Fruit fly (Drosophila melanogaster) whole organism, embryonic: ENCODE results near the gene CG14269.

Experiments used
- Antp ChIP-seq: fragments of 200-800 bp; sonication (Bioruptor generic); optimal IDR thresholded peaks from 3 replicates; lab custom pipeline; 2016; ENCODE audit warnings: missing biosample characterization, missing genetic modification characterization
- Blimp-1 ChIP-seq: fragments of 200-800 bp; sonication (Bioruptor generic); optimal IDR thresholded peaks from 3 replicates; lab custom pipeline; 2018; ENCODE audit warnings: missing biosample characterization, missing genetic modification characterization, mild to moderate bottlenecking, moderate library complexity, missing genetic modification reagents
- CG11504 ChIP-seq: fragments of 200-800 bp; sonication (Bioruptor generic); optimal IDR thresholded peaks from 3 replicates; lab custom pipeline; 2019; ENCODE audit warnings: missing biosample characterization, mild to moderate bottlenecking, missing genetic modification characterization, moderate library complexity
- CG12104 ChIP-seq: fragments of 200-800 bp; sonication (Bioruptor generic); optimal IDR thresholded peaks from 3 replicates; lab custom pipeline; 2016; ENCODE audit warnings: missing biosample characterization, missing genetic modification characterization
- CG12769 ChIP-seq: fragments of 200-800 bp; sonication (Bioruptor generic); optimal IDR thresholded peaks from 2 replicates; lab custom pipeline; 2019; ENCODE audit warnings: missing biosample characterization, mild to moderate bottlenecking, missing genetic modification characterization, moderate library complexity
- CG13624 ChIP-seq: fragments of 200-800 bp; sonication (Bioruptor generic); optimal IDR thresholded peaks from 2 replicates; lab custom pipeline; 2016; ENCODE audit warnings: missing biosample characterization, missing genetic modification characterization
- CG14710 ChIP-seq: fragments of 200-800 bp; sonication (Bioruptor generic); optimal IDR thresholded peaks from 3 replicates; lab custom pipeline; 2019; ENCODE audit warnings: missing biosample characterization, mild to moderate bottlenecking, missing genetic modification characterization, moderate library complexity
- CG14860 ChIP-seq: fragments of 200-800 bp; sonication (Bioruptor generic); IDR thresholded peaks from 3 replicates; pipeline ENCODE4 v1.3.6; 2022; ENCODE audit warnings: missing biosample characterization, missing genetic modification characterization; ENCODE audit not compliant: partially characterized antibody
- CG1602 ChIP-seq: fragments of 200-800 bp; sonication (Bioruptor generic); optimal IDR thresholded peaks from 3 replicates; lab custom pipeline; 2016; ENCODE audit warnings: missing biosample characterization, missing genetic modification characterization
- CG16863 ChIP-seq: fragments of 200-800 bp; sonication (Bioruptor generic); optimal IDR thresholded peaks from 3 replicates; lab custom pipeline; 2016; ENCODE audit warnings: missing biosample characterization, missing genetic modification characterization
- CG17359 ChIP-seq: fragments of 200-800 bp; sonication (Bioruptor generic); optimal IDR thresholded peaks from 3 replicates; lab custom pipeline; 2018; ENCODE audit warnings: missing biosample characterization, mild to moderate bottlenecking, missing genetic modification characterization, moderate library complexity
- CG17361 ChIP-seq: fragments of 200-800 bp; sonication (Bioruptor generic); IDR thresholded peaks from 3 replicates; pipeline ENCODE4 v1.3.6; 2022; ENCODE audit warnings: missing biosample characterization, missing genetic modification characterization
- CG18619 ChIP-seq: fragments of 200-800 bp; sonication (Bioruptor generic); optimal IDR thresholded peaks from 3 replicates; lab custom pipeline; 2017; ENCODE audit warnings: missing biosample characterization, mild to moderate bottlenecking, missing genetic modification characterization
- CG31441 ChIP-seq: fragments of 200-800 bp; sonication (Bioruptor generic); IDR thresholded peaks from 2 replicates; pipeline ENCODE4 v1.3.6; 2022; ENCODE audit warnings: missing biosample characterization, missing genetic modification characterization
- CG3163 ChIP-seq: fragments of 200-800 bp; sonication (Bioruptor generic); optimal IDR thresholded peaks from 3 replicates; lab custom pipeline; 2016; ENCODE audit warnings: missing biosample characterization, missing genetic modification characterization
- CG7556 ChIP-seq: fragments of 200-800 bp; sonication (Bioruptor generic); optimal IDR thresholded peaks from 2 replicates; lab custom pipeline; 2017; ENCODE audit warnings: missing biosample characterization, mild to moderate bottlenecking, missing genetic modification characterization
- CG8089 ChIP-seq: fragments of 200-800 bp; sonication (Bioruptor generic); optimal IDR thresholded peaks from 3 replicates; lab custom pipeline; 2016; ENCODE audit warnings: missing biosample characterization, missing genetic modification characterization
- CG8388 ChIP-seq: fragments of 200-800 bp; sonication (Bioruptor generic); optimal IDR thresholded peaks from 2 replicates; lab custom pipeline; 2019; ENCODE audit warnings: missing biosample characterization, mild to moderate bottlenecking, missing genetic modification characterization, moderate library complexity
- CG9215 ChIP-seq: fragments of 200-800 bp; sonication (Bioruptor generic); IDR thresholded peaks from 2 replicates; pipeline ENCODE4 v1.3.6; 2022; ENCODE audit warnings: missing biosample characterization, missing genetic modification characterization
- CoRest ChIP-seq: fragments of 200-800 bp; sonication (Bioruptor generic); optimal IDR thresholded peaks from 3 replicates; lab custom pipeline; 2018; ENCODE audit warnings: missing biosample characterization, mild to moderate bottlenecking, missing genetic modification characterization, moderate library complexity
- Fer3 ChIP-seq: fragments of 200-800 bp; sonication (Bioruptor generic); optimal IDR thresholded peaks from 2 replicates; lab custom pipeline; 2018; ENCODE audit warnings: missing biosample characterization, mild to moderate bottlenecking, missing genetic modification characterization, moderate library complexity
- HLH54F ChIP-seq: fragments of 200-800 bp; sonication (Bioruptor generic); optimal IDR thresholded peaks from 3 replicates; lab custom pipeline; 2016; ENCODE audit warnings: missing biosample characterization, missing genetic modification characterization
- Max ChIP-seq: fragments of 200-800 bp; sonication (Bioruptor generic); optimal IDR thresholded peaks from 2 replicates; lab custom pipeline; 2016; ENCODE audit warnings: missing biosample characterization, mild to moderate bottlenecking, missing genetic modification characterization
- Ptx1 ChIP-seq: fragments of 200-800 bp; sonication (Bioruptor generic); IDR thresholded peaks from 2 replicates; pipeline ENCODE4 v1.3.6; 2022; ENCODE audit warnings: missing biosample characterization, missing genetic modification characterization
- Sox100B ChIP-seq: fragments of 200-800 bp; sonication (Bioruptor generic); optimal IDR thresholded peaks from 3 replicates; lab custom pipeline; 2018; ENCODE audit warnings: missing biosample characterization, mild to moderate bottlenecking, missing genetic modification characterization
- Sry-δ ChIP-seq: fragments of 200-800 bp; sonication (Bioruptor generic); optimal IDR thresholded peaks from 2 replicates; lab custom pipeline; 2016; ENCODE audit warnings: missing biosample characterization, missing genetic modification characterization
- ase ChIP-seq: fragments of 200-800 bp; sonication (Bioruptor generic); IDR thresholded peaks from 3 replicates; pipeline ENCODE4 v1.3.6; 2022; ENCODE audit warnings: missing biosample characterization, missing genetic modification characterization
- bcd ChIP-seq: fragments of 200-800 bp; sonication (Bioruptor generic); optimal IDR thresholded peaks from 2 replicates; lab custom pipeline; 2017; ENCODE audit warnings: missing biosample characterization, mild to moderate bottlenecking, missing genetic modification characterization
- dmrt11E ChIP-seq: fragments of 200-800 bp; sonication (Bioruptor generic); optimal IDR thresholded peaks from 3 replicates; lab custom pipeline; 2018; ENCODE audit warnings: missing biosample characterization, mild to moderate bottlenecking, missing genetic modification characterization, moderate library complexity
- dmrt99B ChIP-seq: fragments of 200-800 bp; sonication (Bioruptor generic); optimal IDR thresholded peaks from 2 replicates; lab custom pipeline; 2018; ENCODE audit warnings: missing biosample characterization, mild to moderate bottlenecking, missing genetic modification characterization, moderate library complexity
- dpn ChIP-seq, 2 experiments: fragments of 200-800 bp; sonication (Bioruptor generic); optimal IDR thresholded peaks; 3 replicates each; lab custom pipeline; 2016; ENCODE audit warnings: missing biosample characterization in 2 of 2, missing genetic modification characterization in 2 of 2
- dysf ChIP-seq: fragments of 200-800 bp; sonication (Bioruptor generic); IDR thresholded peaks from 3 replicates; pipeline ENCODE4 v1.3.6; 2022; ENCODE audit warnings: missing biosample characterization, missing genetic modification characterization
- ewg ChIP-seq: fragments of 200-800 bp; sonication (Bioruptor generic); optimal IDR thresholded peaks from 3 replicates; lab custom pipeline; 2017; ENCODE audit warnings: mild to moderate bottlenecking, missing biosample characterization, missing genetic modification reagents, missing genetic modification characterization
- fd102C ChIP-seq: fragments of 200-800 bp; sonication (Bioruptor generic); optimal IDR thresholded peaks from 2 replicates; lab custom pipeline; 2018; ENCODE audit warnings: missing biosample characterization, mild to moderate bottlenecking, missing genetic modification characterization, moderate library complexity
- grau ChIP-seq: fragments of 200-800 bp; optimal IDR thresholded peaks from 3 replicates; lab custom pipeline; 2019; ENCODE audit warnings: missing biosample characterization, mild to moderate bottlenecking, missing genetic modification characterization, moderate library complexity
- gro ChIP-seq: fragments of 200-800 bp; sonication (Bioruptor generic); optimal IDR thresholded peaks from 2 replicates; lab custom pipeline; 2016; ENCODE audit warnings: missing biosample characterization, missing genetic modification characterization
- ham ChIP-seq: fragments of 200-800 bp; sonication (Bioruptor generic); IDR thresholded peaks from 2 replicates; pipeline ENCODE4 v1.3.6; 2022; ENCODE audit warnings: missing biosample characterization, missing genetic modification characterization
- hkb ChIP-seq, 2 experiments: fragments of 200-800 bp in 1 of 2; fragments of >200 bp in 1 of 2; sonication (Bioruptor generic) in 1 of 2; IDR thresholded peaks in 1 of 2; optimal IDR thresholded peaks in 1 of 2; 2 replicates each; pipeline versions ENCODE4 v1.3.6 to Lab custom; 2017 to 2022; ENCODE audit warnings: missing biosample characterization in 1 of 2, missing genetic modification characterization in 1 of 2
- kah ChIP-seq: fragments of 200-800 bp; sonication (Bioruptor generic); optimal IDR thresholded peaks from 2 replicates; lab custom pipeline; 2018; ENCODE audit warnings: missing biosample characterization, mild to moderate bottlenecking, missing genetic modification characterization
- lmd ChIP-seq: fragments of 200-800 bp; sonication (Bioruptor generic); IDR thresholded peaks from 2 replicates; pipeline ENCODE4 v1.3.6; 2022; ENCODE audit warnings: missing biosample characterization, missing genetic modification characterization
- lola ChIP-seq, 3 experiments: fragments of >200 bp in 2 of 3; fragments of 200-800 bp in 1 of 3; sonication (Bioruptor generic) in 1 of 3; optimal IDR thresholded peaks; 2 replicates each; lab custom pipeline; 2017 to 2019; ENCODE audit warnings: missing biosample characterization in 3 of 3, missing genetic modification characterization in 3 of 3, mild to moderate bottlenecking in 1 of 3, moderate library complexity in 1 of 3
- oc ChIP-seq: fragments of 200-800 bp; sonication (Bioruptor generic); optimal IDR thresholded peaks from 2 replicates; lab custom pipeline; 2018; ENCODE audit warnings: missing biosample characterization, mild to moderate bottlenecking, missing genetic modification characterization, moderate library complexity
- pb ChIP-seq: fragments of 200-800 bp; sonication (Bioruptor generic); optimal IDR thresholded peaks from 3 replicates; lab custom pipeline; 2016; ENCODE audit warnings: missing biosample characterization, missing genetic modification characterization
- pzg ChIP-seq: fragments of 200-800 bp; sonication (Bioruptor generic); optimal IDR thresholded peaks from 3 replicates; lab custom pipeline; 2018; ENCODE audit warnings: missing biosample characterization, mild to moderate bottlenecking, missing genetic modification characterization, moderate library complexity
- ranshi ChIP-seq: fragments of 200-800 bp; sonication (Bioruptor generic); IDR thresholded peaks from 2 replicates; pipeline ENCODE4 v1.3.6; 2022; ENCODE audit warnings: missing biosample characterization, missing genetic modification characterization
- row ChIP-seq: fragments of 200-800 bp; sonication (Bioruptor generic); IDR thresholded peaks from 3 replicates; pipeline ENCODE4 v1.3.6; 2022; ENCODE audit warnings: missing biosample characterization, missing genetic modification characterization
- sens ChIP-seq: fragments of 200-800 bp; sonication (Bioruptor generic); peaks from one replicate; lab custom pipeline; 2016; ENCODE audit warnings: missing biosample characterization, missing genetic modification characterization
- sens-2 ChIP-seq: fragments of 200-800 bp; sonication (Bioruptor generic); IDR thresholded peaks from 2 replicates; pipeline ENCODE4 v1.3.6; 2022; ENCODE audit warnings: missing biosample characterization, missing genetic modification characterization
- sisA ChIP-seq: fragments of 200-800 bp; sonication (Bioruptor generic); IDR thresholded peaks from 2 replicates; pipeline ENCODE4 v1.3.6; 2022; ENCODE audit warnings: missing biosample characterization, missing genetic modification characterization
- slp2 ChIP-seq: fragments of 200-800 bp; sonication (Bioruptor generic); optimal IDR thresholded peaks from 2 replicates; lab custom pipeline; 2016; ENCODE audit warnings: missing biosample characterization, missing genetic modification characterization

Gene CG14269

dm6 chrX:3476009-3476408 is 40.4 kb upstream of the CG14269 start (continued):
- TF ChIP-seq Antp (GFP tag; lab: Kevin White, UChicago) (peak; percentile 13), ase (GFP tag; lab: Robert Waterston, UW) (no peak), CG1602 (GFP tag; lab: Kevin White, UChicago) (peak; percentile 16), Ptx1 (peak; percentile 42), fd102C (no peak), ham (GFP tag; lab: Robert Waterston, UW) (no peak), pzg (GFP tag; lab: Kevin White, UChicago) (no peak), gro (no peak), CG17361 (GFP tag; lab: Robert Waterston, UW) (peak; percentile 63), grau (tag; lab: Kevin White, UChicago) (peak; percentile 34), row (GFP tag; lab: Robert Waterston, UW) (peak; percentile 49; the same call in 2 of the 3 replicates), ewg (GFP tag; lab: Kevin White, UChicago) (peak; percentile 36), CG31441 (GFP tag; lab: Robert Waterston, UW) (peak; percentile 52), CoRest (tag; lab: Kevin White, UChicago) (no peak), CG8089 (GFP tag; lab: Kevin White, UChicago) (peak; percentile 25), ranshi (GFP tag; lab: Robert Waterston, UW) (peak; percentile 27; the same call in 1 of the 2 replicates), Blimp-1 (GFP tag; lab: Kevin White, UChicago) (peak; percentile 44), hkb (optimal IDR thresholded peaks at IDR 0.05; lab: Kevin White, UChicago) (no peak), hkb (GFP tag; IDR thresholded peaks at IDR 0.05; lab: Robert Waterston, UW) (peak; percentile 62), lmd (GFP tag; lab: Robert Waterston, UW) (peak; percentile 49; the same call in 1 of the 2 replicates), CG7556 (GFP tag; lab: Kevin White, UChicago) (peak; percentile 13), Sox100B (peak; percentile 36), bcd (GFP tag; lab: Kevin White, UChicago) (peak; percentile 1), dpn (GFP tag; optimal IDR thresholded peaks at IDR 0.05; lab: Kevin White, UChicago) (peak; percentile 22 to 24), CG9215 (GFP tag; lab: Robert Waterston, UW) (no peak), HLH54F (GFP tag; lab: Kevin White, UChicago) (peak; percentile 2), CG8388 (GFP tag; lab: Kevin White, UChicago) (peak; percentile 38), sens-2 (GFP tag; lab: Robert Waterston, UW) (0 out of 2 replicates have a peak, but pooled peaks have one; percentile 26), kah (GFP tag; lab: Kevin White, UChicago) (no peak), Max (GFP tag; lab: Kevin White, UChicago) (peak; percentile 3), sisA (GFP tag; lab: Robert Waterston, UW) (peak; percentile 50; the same call in 1 of the 2 replicates), CG11504 (peak; percentile 66), CG12769 (tag; lab: Kevin White, UChicago) (no peak), CG14710 (tag; lab: Kevin White, UChicago) (peak; percentile 38), CG18619 (no peak), pb (GFP tag; lab: Kevin White, UChicago) (no peak), CG3163 (no peak), Sry-δ (GFP tag; lab: Kevin White, UChicago) (no peak), Fer3 (peak; percentile 8), CG12104 (GFP tag; lab: Kevin White, UChicago) (no peak), dmrt11E (tag; lab: Kevin White, UChicago) (peak; percentile 55), lola (GFP tag; optimal IDR thresholded peaks at IDR 0.05; lab: Kevin White, UChicago) (peak in 1 of 3 experiments; percentile 59), CG16863 (GFP tag; lab: Kevin White, UChicago) (peak; percentile 14), sens (GFP tag; lab: Kevin White, UChicago) (peak; percentile 90), slp2 (peak; percentile 9), oc (peak; percentile 12), dysf (GFP tag; lab: Robert Waterston, UW) (no peak), dmrt99B (tag; lab: Kevin White, UChicago) (peak; percentile 57), CG17359 (tag; lab: Kevin White, UChicago) (peak; percentile 54), CG13624 (GFP tag; lab: Kevin White, UChicago) (no peak), CG14860 (GFP tag; lab: Robert Waterston, UW) (no peak)
